Worm (Caenorhabditis elegans) whole organism, young adult: Measurements from ENCODE around the gene C27C12.4.
A peak's percentile ranks its signal among the peaks of the same experiment; 100 is the strongest.

ENCODE experiments used
- B0035.1 ChIP-seq: sonication (generic microtip); optimal IDR thresholded peaks from 2 replicates; lab custom pipeline; 2016; ENCODE audit warnings: missing genetic modification characterization, mild to moderate bottlenecking, missing compliant biosample characterization, missing genotype, missing genetic modification reagents
- D2030.7 ChIP-seq: fragments of 200-800 bp; sonication (Bioruptor generic); IDR thresholded peaks from 2 replicates; pipeline ENCODE4 v1.3.6; 2022; ENCODE audit warnings: missing genetic modification reagents, missing genetic modification characterization, missing compliant biosample characterization
- F10E7.11 ChIP-seq: sonication (generic microtip); optimal IDR thresholded peaks from 2 replicates; lab custom pipeline; 2017; ENCODE audit warnings: mild to moderate bottlenecking, missing genetic modification characterization, moderate library complexity, missing compliant biosample characterization
- F37B4.10 ChIP-seq: fragments of 200-800 bp; sonication (Bioruptor generic); IDR thresholded peaks from 2 replicates; pipeline ENCODE4 v1.3.6; 2022; ENCODE audit warnings: missing genetic modification characterization, missing compliant biosample characterization
- T07F8.4 ChIP-seq: sonication (generic microtip); optimal IDR thresholded peaks from 2 replicates; lab custom pipeline; 2016; ENCODE audit warnings: mild to moderate bottlenecking, missing genetic modification characterization, moderate library complexity, missing compliant biosample characterization
- Y53G8AR.9 ChIP-seq: fragments of 200-800 bp; sonication (Bioruptor generic); conservative IDR thresholded peaks from 2 replicates; pipeline ENCODE4 v1.3.6; 2022; ENCODE audit warnings: missing genetic modification reagents, missing genetic modification characterization, missing compliant biosample characterization
- ZK185.1 ChIP-seq: sonication (generic microtip); optimal IDR thresholded peaks from 2 replicates; lab custom pipeline; 2016; ENCODE audit warnings: mild to moderate bottlenecking, missing genetic modification characterization, missing compliant biosample characterization; ENCODE audit not compliant: poor library complexity, severe bottlenecking
- ccch-3 ChIP-seq: fragments of 200-800 bp; sonication (Bioruptor generic); optimal IDR thresholded peaks from 2 replicates; lab custom pipeline; 2018; ENCODE audit warnings: mild to moderate bottlenecking, missing genetic modification characterization, missing compliant biosample characterization
- cebp-1 ChIP-seq, 2 experiments: fragments of 200-800 bp in 1 of 2; sonication (Bioruptor generic) in 1 of 2; sonication (generic microtip) in 1 of 2; IDR thresholded peaks in 1 of 2; optimal IDR thresholded peaks in 1 of 2; 2 replicates each; pipeline versions ENCODE4 v1.3.6 to Lab custom; 2017 to 2022; ENCODE audit warnings: missing compliant biosample characterization in 2 of 2, missing genetic modification characterization in 2 of 2, mild to moderate bottlenecking in 1 of 2, missing genetic modification reagents in 1 of 2, moderate library complexity in 1 of 2
- ceh-27 ChIP-seq: fragments of 200-800 bp; sonication (Bioruptor generic); optimal IDR thresholded peaks from 2 replicates; lab custom pipeline; 2018; ENCODE audit warnings: mild to moderate bottlenecking, missing genetic modification characterization, moderate library complexity, missing compliant biosample characterization
- egrh-3 ChIP-seq: fragments of 200-800 bp; sonication (Bioruptor generic); IDR thresholded peaks from 2 replicates; pipeline ENCODE4 v1.3.6; 2022; ENCODE audit warnings: missing genetic modification reagents, missing genetic modification characterization, missing compliant biosample characterization
- him-1 ChIP-seq: sonication (generic microtip); optimal IDR thresholded peaks from 2 replicates; lab custom pipeline; 2016; ENCODE audit warnings: missing genotype, missing genetic modification reagents, missing genetic modification characterization, missing compliant biosample characterization
- hlh-26 ChIP-seq: fragments of 200-800 bp; sonication (Bioruptor generic); conservative IDR thresholded peaks from 2 replicates; pipeline ENCODE4 v1.3.6; 2022; ENCODE audit warnings: missing genetic modification reagents, missing genetic modification characterization, missing compliant biosample characterization
- hsf-1 ChIP-seq: fragments of 200-800 bp; sonication (Bioruptor generic); IDR thresholded peaks from 2 replicates; pipeline ENCODE4 v1.3.6; 2022; ENCODE audit warnings: missing genetic modification reagents, missing genetic modification characterization, missing compliant biosample characterization
- lin-54 ChIP-seq: fragments of 200-800 bp; sonication (Bioruptor generic); optimal IDR thresholded peaks from 2 replicates; lab custom pipeline; 2018; ENCODE audit warnings: mild to moderate bottlenecking, missing genetic modification characterization, missing compliant biosample characterization
- lir-1 ChIP-seq: fragments of 200-800 bp; sonication (Bioruptor generic); conservative IDR thresholded peaks from 2 replicates; pipeline ENCODE4 v1.3.6; 2022; ENCODE audit warnings: missing genetic modification reagents, missing genetic modification characterization, missing compliant biosample characterization
- madf-6 ChIP-seq: fragments of 200-800 bp; sonication (Bioruptor generic); IDR thresholded peaks from 2 replicates; pipeline ENCODE4 v1.3.6; 2022; ENCODE audit warnings: missing genetic modification reagents, missing genetic modification characterization, missing compliant biosample characterization
- nhr-120 ChIP-seq: fragments of 200-800 bp; sonication (Bioruptor generic); IDR thresholded peaks from 2 replicates; pipeline ENCODE4 v1.3.6; 2022; ENCODE audit warnings: missing genetic modification characterization, missing compliant biosample characterization
- nhr-80 ChIP-seq: sonication (generic microtip); optimal IDR thresholded peaks from 2 replicates; lab custom pipeline; 2016; ENCODE audit warnings: missing genetic modification characterization, missing compliant biosample characterization
- pha-4 ChIP-seq: fragments of 150-350 bp; sonication (generic microtip); optimal IDR thresholded peaks from 2 replicates; lab custom pipeline; 2014; ENCODE audit warnings: missing biosample characterization, missing genetic modification reagents, missing genetic modification characterization
- rcor-1 ChIP-seq: fragments of 200-800 bp; sonication (Bioruptor generic); IDR thresholded peaks from 2 replicates; pipeline ENCODE4 v1.3.6; 2022; ENCODE audit warnings: missing genetic modification reagents, missing genetic modification characterization, missing compliant biosample characterization
- sdz-38 ChIP-seq: sonication (generic microtip); optimal IDR thresholded peaks from 2 replicates; lab custom pipeline; 2016; ENCODE audit warnings: missing genotype, missing genetic modification characterization, missing compliant biosample characterization
- snpc-1.3 ChIP-seq: sonication (generic microtip); optimal IDR thresholded peaks from 2 replicates; lab custom pipeline; 2017; ENCODE audit warnings: missing genetic modification characterization, mild to moderate bottlenecking, missing compliant biosample characterization, antibody characterized with exemption, moderate library complexity, missing genotype, missing genetic modification reagents; ENCODE audit not compliant: insufficient read depth
- snpc-3.4 ChIP-seq: sonication (generic microtip); optimal IDR thresholded peaks from 2 replicates; lab custom pipeline; 2017; ENCODE audit warnings: missing genetic modification characterization, mild to moderate bottlenecking, missing compliant biosample characterization, antibody characterized with exemption, moderate library complexity, missing genotype, missing genetic modification reagents
- zim-3 ChIP-seq: sonication (generic microtip); optimal IDR thresholded peaks from 2 replicates; lab custom pipeline; 2017; ENCODE audit warnings: mild to moderate bottlenecking, missing genetic modification characterization, moderate library complexity, missing compliant biosample characterization
- ztf-22 ChIP-seq: fragments of 200-800 bp; sonication (Bioruptor generic); optimal IDR thresholded peaks from 2 replicates; lab custom pipeline; 2018; ENCODE audit warnings: mild to moderate bottlenecking, missing genetic modification characterization, moderate library complexity, missing compliant biosample characterization
- ztf-26 ChIP-seq: sonication (generic microtip); optimal IDR thresholded peaks from 2 replicates; lab custom pipeline; 2017; ENCODE audit warnings: missing genetic modification characterization, missing compliant biosample characterization
- ztf-28 ChIP-seq: fragments of 200-800 bp; sonication (Bioruptor generic); IDR thresholded peaks from 2 replicates; pipeline ENCODE4 v1.3.6; 2022; ENCODE audit warnings: missing genetic modification reagents, missing genetic modification characterization, missing compliant biosample characterization

Gene C27C12.4

ce11 chrX:14844481-14844880 lies 9.4 kb upstream of the C27C12.4 start (continued):
- TF ChIP-seq snpc-3.4, result no peak
- TF ChIP-seq zim-3 (tag; lab: Kevin White, UChicago), result no peak
- TF ChIP-seq B0035.1, result no peak
- no peak for TF ChIP-seq Y53G8AR.9
- TF ChIP-seq madf-6, result no peak
- no peak for TF ChIP-seq lir-1 (GFP tag; lab: Robert Waterston, UW)
- TF ChIP-seq D2030.7 (GFP tag; lab: Robert Waterston, UW), result no peak
- TF ChIP-seq cebp-1 (GFP tag; IDR thresholded peaks at IDR 0.05; lab: Robert Waterston, UW), result no peak
- TF ChIP-seq cebp-1 (tag; optimal IDR thresholded peaks at IDR 0.05; lab: Kevin White, UChicago), result peak; percentile 42

DNA sequence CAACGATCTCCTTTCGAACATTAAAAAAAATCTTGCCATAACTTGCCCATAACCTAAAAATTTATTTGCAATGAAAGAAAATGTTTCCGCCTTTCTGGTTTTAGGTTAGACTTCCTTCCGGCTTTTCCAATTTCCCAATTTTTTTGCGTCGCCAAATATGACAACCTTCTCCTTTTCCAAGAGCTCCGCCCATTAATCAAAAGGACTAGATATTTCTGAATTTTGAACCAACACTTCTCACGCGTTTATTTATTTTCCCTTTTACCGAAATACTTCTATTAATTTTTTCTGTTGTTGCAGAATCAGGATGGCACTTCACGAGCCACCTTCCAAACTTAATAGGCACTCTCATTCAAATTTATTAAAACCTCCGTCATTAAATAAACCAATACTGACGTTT lies 8.2 kb upstream of the C27C12.4 start, which contains the start of gene egrh-1:
egrh-1 (plus strand) TSS at position 301 of the 400 bp plus-strand sequence.
- TF ChIP-seq madf-6 (no peak), snpc-1.3 (tag; lab: Kevin White, UChicago) (no peak), F10E7.11 (no peak), F37B4.10 (GFP tag; lab: Robert Waterston, UW) (no peak), rcor-1 (GFP tag; lab: Robert Waterston, UW) (no peak), cebp-1 (GFP tag; IDR thresholded peaks at IDR 0.05; lab: Robert Waterston, UW) (no peak), cebp-1 (tag; optimal IDR thresholded peaks at IDR 0.05; lab: Kevin White, UChicago) (no peak), ceh-27 (no peak), hsf-1 (no peak), nhr-120 (GFP tag; lab: Robert Waterston, UW) (no peak), ztf-26 (tag; lab: Kevin White, UChicago) (no peak)

- no peak for TF ChIP-seq ztf-22 (GFP tag; lab: Kevin White, UChicago)
- TF ChIP-seq nhr-80 (tag; lab: Kevin White, UChicago), result peak; percentile 44
- no peak for TF ChIP-seq lin-54
These were observed 4.8 kb upstream of the C27C12.4 start, which contains the start of gene acd-3 for ce11 chrX:14849054-14849453. Gene acd-3 (plus strand): TSS chrX:14849275.

DNA sequence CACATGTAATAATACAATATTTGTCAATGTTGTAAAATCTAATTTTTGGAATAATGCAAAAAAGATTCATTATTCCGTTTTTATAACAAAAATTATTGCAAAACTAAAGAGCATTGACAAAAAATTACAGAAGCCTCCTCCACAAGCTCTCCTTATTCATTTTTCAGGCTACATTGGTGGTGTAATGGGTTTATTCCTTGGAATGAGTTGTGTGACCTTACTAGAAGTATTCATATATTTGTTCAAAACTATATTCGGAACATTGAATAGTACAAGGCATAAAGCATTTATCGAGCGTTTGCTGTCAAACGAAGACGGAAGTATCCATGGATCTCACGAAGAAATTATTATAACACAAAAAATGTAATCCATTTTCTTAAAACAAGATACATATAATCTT lies 2.0 kb upstream of the C27C12.4 start:
- TF ChIP-seq sdz-38 (tag; lab: Kevin White, UChicago) (no peak), hlh-26 (GFP tag; lab: Robert Waterston, UW) (no peak), him-1 (tag; lab: Kevin White, UChicago) (no peak)

DNA sequence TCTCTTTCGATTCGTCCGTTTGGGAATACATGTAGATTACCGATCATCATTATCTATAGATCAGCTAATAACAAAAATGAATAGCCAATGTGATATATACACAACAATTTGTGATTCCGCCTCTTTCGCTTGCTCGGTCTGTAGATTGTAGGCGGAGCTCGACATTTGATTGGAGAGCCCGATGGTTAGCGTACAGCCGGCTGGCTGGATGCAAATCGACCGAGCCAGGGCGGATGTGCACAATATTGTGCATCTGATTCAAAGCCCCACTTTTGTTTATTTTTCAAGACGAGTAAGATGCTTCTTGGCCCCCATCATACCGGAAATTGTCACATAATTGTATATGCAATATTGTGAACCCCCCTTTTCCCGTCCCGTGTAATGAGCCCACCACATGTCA lies 7.9 kb downstream of the C27C12.4 start, which contains the start of gene dmd-4:
dmd-4 (minus strand) TSS at position 101 of the 400 bp plus-strand sequence.
- TF ChIP-seq T07F8.4 (tag; lab: Kevin White, UChicago), result no peak

DNA sequence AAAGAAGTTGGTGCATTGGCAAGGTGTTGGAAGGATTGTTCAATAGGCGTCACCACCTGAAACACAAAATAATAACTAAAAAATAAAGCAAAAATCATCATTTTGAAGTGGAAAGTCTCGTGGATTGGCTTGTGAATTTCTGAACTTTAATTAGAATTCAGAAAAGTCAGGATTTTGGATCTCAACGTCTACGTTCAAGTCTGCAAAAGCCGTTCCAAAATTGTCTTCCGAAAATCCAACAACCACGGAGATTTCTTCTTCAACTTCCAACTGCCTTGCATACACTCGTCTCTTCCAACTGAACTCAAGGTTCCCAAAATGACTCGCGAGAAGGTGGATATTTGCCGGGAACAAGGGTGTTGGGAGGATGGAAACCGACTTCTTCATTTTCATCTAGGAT lies 11.9 kb downstream of the C27C12.4 start, which contains the start of gene C27C12.3:
C27C12.3 (minus strand) TSS at position 101 of the 400 bp plus-strand sequence.
- TF ChIP-seq egrh-3 (GFP tag; lab: Robert Waterston, UW), result no peak
- TF ChIP-seq ccch-3 (GFP tag; lab: Kevin White, UChicago), result no peak
- no peak for TF ChIP-seq pha-4 (tag; lab: Kevin White, UChicago)
- TF ChIP-seq hlh-26 (GFP tag; lab: Robert Waterston, UW), result no peak
- TF ChIP-seq ZK185.1, result no peak
- no peak for TF ChIP-seq ztf-28 (GFP tag; lab: Robert Waterston, UW)
